Worm (Caenorhabditis elegans) whole organism, midembryonic: ENCODE data around the gene F53G2.2.

ENCODE experiments used
- cog-1 ChIP-seq: sonication (generic microtip); optimal IDR thresholded peaks from 2 replicates; lab custom pipeline; 2016; ENCODE audit warnings: missing genetic modification characterization, missing compliant biosample characterization
- flt-1 ChIP-seq: fragments of 200-800 bp; sonication (Bioruptor generic); IDR thresholded peaks from 2 replicates; pipeline ENCODE4 v1.3.6; 2022; ENCODE audit warnings: missing genetic modification characterization, missing compliant biosample characterization
- klf-2 ChIP-seq: fragments of 200-800 bp; sonication (Bioruptor generic); conservative IDR thresholded peaks from 2 replicates; pipeline ENCODE4 v1.3.6; 2022; ENCODE audit warnings: missing genetic modification reagents, missing genetic modification characterization, missing compliant biosample characterization
- med-1 ChIP-seq: sonication (generic microtip); optimal IDR thresholded peaks from 2 replicates; lab custom pipeline; 2017; ENCODE audit warnings: missing genetic modification characterization, mild to moderate bottlenecking, missing compliant biosample characterization, antibody characterized with exemption, missing genetic modification reagents; ENCODE audit not compliant: insufficient read depth
- ref-1 ChIP-seq: fragments of 200-800 bp; sonication (Bioruptor generic); conservative IDR thresholded peaks from 2 replicates; pipeline ENCODE4 v1.3.6; 2022; ENCODE audit warnings: missing genetic modification reagents, missing genetic modification characterization, missing compliant biosample characterization
- tab-1 ChIP-seq: fragments of 200-800 bp; sonication (Bioruptor generic); IDR thresholded peaks from 2 replicates; pipeline ENCODE4 v1.3.6; 2022; ENCODE audit warnings: missing genetic modification characterization, missing compliant biosample characterization
- ztf-29 ChIP-seq: fragments of 200-800 bp; sonication (Bioruptor generic); IDR thresholded peaks from 2 replicates; pipeline ENCODE4 v1.3.6; 2022; ENCODE audit warnings: missing genetic modification reagents, missing genetic modification characterization, missing compliant biosample characterization

- TF ChIP-seq med-1: no peak
- no peak for TF ChIP-seq tab-1 (GFP tag; lab: Robert Waterston, UW)
- TF ChIP-seq klf-2 (GFP tag; lab: Robert Waterston, UW): no peak
- no peak for TF ChIP-seq ztf-29 (GFP tag; lab: Robert Waterston, UW)
- no peak for TF ChIP-seq flt-1 (GFP tag; lab: Robert Waterston, UW)
- no peak for TF ChIP-seq cog-1 (tag; lab: Kevin White, UChicago)
- no peak for TF ChIP-seq ref-1 (GFP tag; lab: Robert Waterston, UW)
Measured at ce11 chrII:2455931-2456576, 25.7 kb upstream of the F53G2.2 start.
